Fruit fly (Drosophila melanogaster) whole organism, prepupa: Measurements from ENCODE around the gene CG2604.

Experiments used
- CG6792 ChIP-seq: fragments of 200-800 bp; sonication (Bioruptor generic); optimal IDR thresholded peaks from 3 replicates; lab custom pipeline; 2016; ENCODE audit warnings: missing biosample characterization, missing genetic modification characterization
- CG9139 ChIP-seq: fragments of 200-800 bp; sonication (Bioruptor generic); optimal IDR thresholded peaks from 3 replicates; lab custom pipeline; 2017; ENCODE audit warnings: missing biosample characterization, mild to moderate bottlenecking, missing genetic modification characterization
- Eip78C ChIP-seq: fragments of 200-800 bp; sonication (Bioruptor generic); peaks from one replicate; lab custom pipeline; 2016; ENCODE audit warnings: missing biosample characterization, missing genetic modification characterization
- Ets96B ChIP-seq: fragments of 200-800 bp; optimal IDR thresholded peaks from 2 replicates; lab custom pipeline; 2019; ENCODE audit warnings: missing biosample characterization, mild to moderate bottlenecking, missing genetic modification characterization, moderate library complexity
- Hr4 ChIP-seq: fragments of 200-800 bp; sonication (Bioruptor generic); optimal IDR thresholded peaks from 3 replicates; lab custom pipeline; 2016; ENCODE audit warnings: missing biosample characterization, missing genetic modification characterization
- Met ChIP-seq: fragments of 200-800 bp; sonication (Bioruptor generic); optimal IDR thresholded peaks from 3 replicates; lab custom pipeline; 2016; ENCODE audit warnings: missing biosample characterization, missing genetic modification characterization
- OdsH ChIP-seq: fragments of 200-800 bp; sonication (Bioruptor generic); optimal IDR thresholded peaks from 3 replicates; lab custom pipeline; 2016; ENCODE audit warnings: missing biosample characterization, missing genetic modification characterization
- Smox ChIP-seq: fragments of 200-800 bp; sonication (Bioruptor generic); optimal IDR thresholded peaks from 3 replicates; lab custom pipeline; 2016; ENCODE audit warnings: missing biosample characterization, missing genetic modification characterization
- achi ChIP-seq: fragments of 200-800 bp; sonication (Bioruptor generic); optimal IDR thresholded peaks from 3 replicates; lab custom pipeline; 2016; ENCODE audit warnings: missing biosample characterization, missing genetic modification characterization
- dac ChIP-seq: fragments of 200-800 bp; sonication (Bioruptor generic); optimal IDR thresholded peaks from 2 replicates; lab custom pipeline; 2017; ENCODE audit warnings: missing biosample characterization, mild to moderate bottlenecking, missing genetic modification characterization
- esn ChIP-seq: fragments of 200-800 bp; sonication (Bioruptor generic); optimal IDR thresholded peaks from 2 replicates; lab custom pipeline; 2016; ENCODE audit warnings: missing biosample characterization, mild to moderate bottlenecking, missing genetic modification characterization, moderate library complexity
- spab ChIP-seq: fragments of 200-800 bp; sonication (Bioruptor generic); optimal IDR thresholded peaks from 2 replicates; lab custom pipeline; 2017; ENCODE audit warnings: missing biosample characterization, mild to moderate bottlenecking, missing genetic modification characterization, missing genetic modification reagents

DNA sequence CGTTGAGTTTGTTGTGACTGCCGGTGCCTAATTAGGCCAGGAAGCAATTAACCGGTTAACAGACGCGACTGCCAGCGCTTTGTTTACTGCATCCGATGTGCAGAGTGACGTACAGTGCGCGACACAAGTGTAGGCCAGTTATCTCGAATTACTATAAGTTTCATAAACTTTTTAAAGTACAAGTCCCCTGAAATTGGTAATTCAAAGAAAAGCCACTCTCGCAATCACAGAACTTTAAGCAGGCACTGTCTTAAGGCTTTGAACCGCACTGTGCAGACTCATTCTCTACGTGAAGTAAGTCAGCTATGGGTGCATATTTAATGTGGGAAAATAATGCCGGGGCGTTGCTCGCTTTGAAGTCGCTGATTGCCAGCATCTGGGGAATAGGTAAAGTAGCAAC, 13.7 kb downstream of the CG2604 start:
- TF ChIP-seq achi (peak; percentile 91), Eip78C (GFP tag; lab: Kevin White, UChicago) (peak; percentile 97), Smox (GFP tag; lab: Kevin White, UChicago) (peak; percentile 64), dac (peak; percentile 84), esn (GFP tag; lab: Kevin White, UChicago) (peak; percentile 85), CG6792 (GFP tag; lab: Kevin White, UChicago) (peak; percentile 89), CG9139 (peak; percentile 74), spab (GFP tag; lab: Kevin White, UChicago) (peak; percentile 81), Ets96B (tag; lab: Kevin White, UChicago) (peak; percentile 86), Met (peak; percentile 82), OdsH (GFP tag; lab: Kevin White, UChicago) (peak; percentile 92), Hr4 (GFP tag; lab: Kevin White, UChicago) (peak; percentile 93)
